Worm (Caenorhabditis elegans) whole organism, midembryonic: ENCODE data around the gene M03E7.2.

Source experiments
- T22C8.4 ChIP-seq: fragments of 200-800 bp; sonication (Bioruptor generic); IDR thresholded peaks from 2 replicates; pipeline ENCODE4 v1.3.6; 2022; ENCODE audit warnings: missing genetic modification characterization, missing compliant biosample characterization
- cog-1 ChIP-seq: sonication (generic microtip); optimal IDR thresholded peaks from 2 replicates; lab custom pipeline; 2016; ENCODE audit warnings: missing genetic modification characterization, missing compliant biosample characterization
- flt-1 ChIP-seq: fragments of 200-800 bp; sonication (Bioruptor generic); IDR thresholded peaks from 2 replicates; pipeline ENCODE4 v1.3.6; 2022; ENCODE audit warnings: missing genetic modification characterization, missing compliant biosample characterization
- med-1 ChIP-seq: sonication (generic microtip); optimal IDR thresholded peaks from 2 replicates; lab custom pipeline; 2017; ENCODE audit warnings: missing genetic modification characterization, mild to moderate bottlenecking, missing compliant biosample characterization, antibody characterized with exemption, missing genetic modification reagents; ENCODE audit not compliant: insufficient read depth
- ref-1 ChIP-seq: fragments of 200-800 bp; sonication (Bioruptor generic); conservative IDR thresholded peaks from 2 replicates; pipeline ENCODE4 v1.3.6; 2022; ENCODE audit warnings: missing genetic modification reagents, missing genetic modification characterization, missing compliant biosample characterization
- tab-1 ChIP-seq: fragments of 200-800 bp; sonication (Bioruptor generic); IDR thresholded peaks from 2 replicates; pipeline ENCODE4 v1.3.6; 2022; ENCODE audit warnings: missing genetic modification characterization, missing compliant biosample characterization

ce11 chrV:5647359-5647758 lies 30.0 kb downstream of the M03E7.2 start, which contains the start of gene C14C11.4:
- no peak for TF ChIP-seq flt-1
- TF ChIP-seq tab-1 (GFP tag; lab: Robert Waterston, UW), result no peak
- TF ChIP-seq med-1 (GFP tag; lab: Kevin White, UChicago), result no peak
- TF ChIP-seq cog-1 (tag; lab: Kevin White, UChicago), result no peak
- no peak for TF ChIP-seq ref-1
- no peak for TF ChIP-seq T22C8.4
